Fruit fly (Drosophila melanogaster): ENCODE measurements around the gene CG15317.

The CG15317 gene

DNA sequence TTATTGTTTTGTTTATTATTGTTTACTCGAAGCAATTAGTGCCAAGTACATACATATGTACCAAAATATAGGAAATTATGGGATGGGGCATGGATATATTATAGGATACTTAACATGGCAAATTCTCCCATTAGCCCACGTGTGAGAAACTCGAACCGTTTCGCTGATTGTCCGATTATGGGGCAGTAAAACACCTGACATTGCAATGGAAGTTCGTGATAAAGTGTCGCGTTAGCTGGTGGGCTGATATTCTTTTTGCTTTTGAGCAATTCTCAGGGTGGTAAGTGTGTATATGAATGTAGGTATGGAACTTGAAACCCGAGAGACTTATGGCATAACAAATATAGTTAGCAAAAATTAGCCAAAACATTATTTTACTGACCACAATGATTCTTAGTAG lies 21.7 kb upstream of the CG15317 start:
- TF ChIP-seq psq (optimal IDR thresholded peaks at IDR 0.05) (no peak), h (optimal IDR thresholded peaks at IDR 0.05) (no peak), Sin3A (optimal IDR thresholded peaks at IDR 0.05) (no peak), insv (optimal IDR thresholded peaks at IDR 0.05) (no peak), ttk (optimal IDR thresholded peaks at IDR 0.05) (no peak), Myc (optimal IDR thresholded peaks at IDR 0.05) (no peak)

DNA sequence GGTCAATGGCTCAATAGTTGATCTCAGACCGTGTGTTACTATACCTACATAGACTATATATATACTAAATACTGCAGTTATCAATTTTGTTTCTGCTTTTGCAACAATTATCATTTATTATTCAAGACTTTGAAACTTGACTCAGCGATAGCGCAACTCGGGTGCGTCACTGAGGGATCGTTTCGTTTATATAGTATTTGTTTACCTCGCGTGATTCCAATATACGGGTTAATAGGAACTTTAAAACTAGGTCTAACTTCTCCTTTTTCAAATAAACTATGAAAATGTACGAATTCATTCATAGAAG lies 20.9 kb upstream of the CG15317 start:
- TF ChIP-seq ttk (optimal IDR thresholded peaks at IDR 0.05) = no peak
- no peak for TF ChIP-seq Sin3A (optimal IDR thresholded peaks at IDR 0.05)
- TF ChIP-seq insv (optimal IDR thresholded peaks at IDR 0.05) = no peak
- no peak for TF ChIP-seq psq (optimal IDR thresholded peaks at IDR 0.05)
- no peak for TF ChIP-seq h (optimal IDR thresholded peaks at IDR 0.05)
- TF ChIP-seq Myc (optimal IDR thresholded peaks at IDR 0.05) = no peak

DNA sequence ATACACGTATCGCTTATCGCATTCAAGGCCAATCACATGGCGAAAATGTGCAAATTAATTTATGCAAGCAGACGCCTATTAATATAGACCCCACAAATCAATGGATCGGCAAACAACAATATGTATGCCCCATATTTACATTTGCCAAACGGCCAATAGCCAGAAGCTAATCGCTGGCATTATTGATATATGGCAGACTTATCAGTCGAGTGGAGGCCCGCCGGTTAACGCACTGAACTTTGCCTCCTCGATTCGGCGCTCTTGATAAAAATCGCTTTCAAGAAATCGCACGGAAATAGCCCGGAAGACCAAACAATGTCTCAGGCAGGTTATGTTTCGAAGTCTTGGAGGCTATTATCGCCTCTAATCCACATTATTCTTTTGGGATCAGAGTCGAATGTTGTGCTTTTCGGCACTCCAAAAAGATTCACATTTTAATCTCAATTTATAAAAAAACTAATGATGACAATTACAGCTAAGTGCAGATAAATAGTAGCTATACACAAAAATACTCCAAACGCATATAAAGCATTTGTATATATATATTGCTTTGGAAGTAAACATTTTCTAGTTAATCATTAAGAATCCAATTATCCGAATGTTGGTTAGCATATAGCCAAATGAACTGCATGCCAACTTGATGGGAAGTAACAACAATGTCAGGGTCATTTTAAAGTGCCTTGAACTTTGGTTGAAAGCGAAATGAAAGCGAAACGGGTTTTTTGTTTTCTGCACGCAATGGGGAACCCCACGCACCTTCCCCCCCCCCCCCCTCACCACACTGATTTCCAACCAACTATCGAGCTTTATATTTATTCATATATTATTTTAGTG lies 20.4 kb upstream of the CG15317 start:
- TF ChIP-seq ttk (optimal IDR thresholded peaks at IDR 0.05) (no peak), insv (optimal IDR thresholded peaks at IDR 0.05) (no peak), psq (optimal IDR thresholded peaks at IDR 0.05) (no peak), Sin3A (optimal IDR thresholded peaks at IDR 0.05) (no peak), Myc (optimal IDR thresholded peaks at IDR 0.05) (no peak), h (optimal IDR thresholded peaks at IDR 0.05) (no peak)

DNA sequence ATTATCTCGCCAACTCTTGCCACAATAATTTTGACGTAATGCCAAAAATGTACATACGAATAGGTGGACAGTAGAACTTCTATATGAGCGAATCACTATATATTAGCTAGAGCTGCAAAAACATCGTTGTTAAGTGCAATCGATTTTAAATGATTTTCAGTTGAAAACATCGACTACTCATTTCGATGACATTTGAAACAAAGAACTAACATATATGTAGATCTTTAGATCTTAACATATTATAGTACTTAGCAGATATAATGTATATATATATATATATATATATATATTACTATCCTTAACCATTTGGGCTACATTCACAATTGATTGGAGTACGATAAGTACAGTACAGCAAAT lies 19.8 kb upstream of the CG15317 start, which contains the start of gene CG42395:
Gene CG42395, minus strand, starts transcription at position 101 of the 357 bp plus-strand sequence.
- TF ChIP-seq psq (optimal IDR thresholded peaks at IDR 0.05) (no peak), ttk (optimal IDR thresholded peaks at IDR 0.05) (no peak), Sin3A (optimal IDR thresholded peaks at IDR 0.05) (no peak), h (optimal IDR thresholded peaks at IDR 0.05) (no peak), Myc (optimal IDR thresholded peaks at IDR 0.05) (no peak)

DNA sequence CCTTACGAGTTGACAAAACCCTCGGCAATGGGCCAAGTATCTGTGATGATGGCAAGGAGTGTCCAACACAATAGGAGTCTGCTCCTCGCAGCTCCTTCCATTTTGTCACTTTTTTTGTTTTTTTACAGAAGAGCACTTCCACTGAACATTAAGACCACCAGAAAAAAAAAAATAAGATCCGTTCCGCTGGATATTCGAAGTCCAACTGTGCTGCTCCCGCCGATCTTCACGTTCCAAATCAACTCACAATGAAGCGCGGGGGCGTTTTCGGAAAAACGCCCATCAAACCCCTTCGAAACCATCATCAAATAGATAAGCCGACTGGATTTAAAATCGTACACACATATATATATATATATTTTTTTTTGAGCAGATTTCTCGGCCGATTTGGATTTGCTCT lies 14.9 kb upstream of the CG15317 start, which contains the start of gene Cubn:
Gene Cubn, minus strand, starts transcription at position 101 of the 400 bp plus-strand sequence.
- no peak for TF ChIP-seq h (optimal IDR thresholded peaks at IDR 0.05)
- no peak for TF ChIP-seq ttk (optimal IDR thresholded peaks at IDR 0.05)
- TF ChIP-seq psq (optimal IDR thresholded peaks at IDR 0.05) = no peak
- no peak for TF ChIP-seq Myc (optimal IDR thresholded peaks at IDR 0.05)
- no peak for TF ChIP-seq insv (optimal IDR thresholded peaks at IDR 0.05)

DNA sequence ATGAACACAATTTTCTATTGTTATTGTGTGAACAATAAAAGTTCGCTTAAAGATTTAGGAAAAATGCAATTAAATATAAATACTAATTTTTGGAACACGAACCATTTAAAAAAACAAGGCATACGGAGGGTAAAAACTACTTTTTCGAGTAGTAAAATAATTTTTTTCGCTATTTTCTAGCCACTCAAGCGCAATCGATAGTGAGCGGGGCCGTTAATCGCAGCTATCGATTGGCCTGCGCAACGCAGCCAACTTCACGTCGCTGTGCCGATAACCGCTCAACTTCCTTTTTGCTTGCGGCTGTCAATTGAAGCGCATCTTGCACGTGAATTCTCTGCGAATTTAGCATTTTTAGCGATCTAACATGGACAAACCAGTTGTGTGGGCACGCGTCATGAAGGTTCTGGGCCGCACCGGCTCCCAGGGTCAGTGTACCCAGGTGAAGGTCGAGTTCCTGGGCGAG lies 2.0 kb downstream of the CG15317 start, which contains the start of gene RpS28b:
Gene RpS28b, plus strand, starts transcription at position 278 of the 463 bp plus-strand sequence.
- TF ChIP-seq Myc (optimal IDR thresholded peaks at IDR 0.05) (no peak), h (optimal IDR thresholded peaks at IDR 0.05) (no peak), ttk (optimal IDR thresholded peaks at IDR 0.05) (no peak), Sin3A (optimal IDR thresholded peaks at IDR 0.05) (no peak), insv (optimal IDR thresholded peaks at IDR 0.05) (no peak), psq (optimal IDR thresholded peaks at IDR 0.05) (no peak)

DNA sequence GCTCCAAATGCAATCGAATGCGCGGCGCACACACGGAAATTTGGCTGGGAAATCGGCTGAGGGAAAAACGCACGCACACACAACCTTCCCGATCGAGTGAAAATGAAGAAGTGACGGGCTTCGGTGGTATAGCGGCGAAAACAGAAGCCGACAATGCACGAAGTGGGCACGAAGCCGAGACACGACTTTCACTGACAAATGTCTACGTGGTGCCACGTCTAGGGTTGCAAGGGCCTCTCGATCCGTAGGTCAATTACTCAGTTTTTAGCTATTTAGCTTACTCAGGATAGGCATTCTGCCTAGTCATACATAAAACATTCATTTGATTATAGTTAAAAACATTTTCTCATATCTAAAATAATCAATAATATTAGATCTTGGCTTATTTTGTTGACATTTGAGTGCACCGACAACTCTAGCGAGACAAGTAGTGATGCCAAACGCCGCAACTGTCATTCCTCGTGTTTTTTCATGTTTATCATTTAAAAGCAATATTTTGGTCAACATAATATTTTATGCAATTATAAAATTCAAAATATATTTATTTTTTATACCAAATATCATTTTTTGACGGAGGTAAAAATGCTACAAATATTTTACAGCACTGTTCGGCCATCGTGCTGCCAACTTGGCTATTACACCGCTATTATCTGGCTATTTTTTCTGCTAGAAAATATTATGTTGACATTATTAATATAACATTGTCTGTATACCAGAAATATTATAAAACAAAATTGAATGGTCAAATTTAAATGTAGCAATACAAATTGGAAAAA lies 2.6 kb downstream of the CG15317 start:
- TF ChIP-seq h (optimal IDR thresholded peaks at IDR 0.05) (no peak), Myc (optimal IDR thresholded peaks at IDR 0.05) (no peak)

DNA sequence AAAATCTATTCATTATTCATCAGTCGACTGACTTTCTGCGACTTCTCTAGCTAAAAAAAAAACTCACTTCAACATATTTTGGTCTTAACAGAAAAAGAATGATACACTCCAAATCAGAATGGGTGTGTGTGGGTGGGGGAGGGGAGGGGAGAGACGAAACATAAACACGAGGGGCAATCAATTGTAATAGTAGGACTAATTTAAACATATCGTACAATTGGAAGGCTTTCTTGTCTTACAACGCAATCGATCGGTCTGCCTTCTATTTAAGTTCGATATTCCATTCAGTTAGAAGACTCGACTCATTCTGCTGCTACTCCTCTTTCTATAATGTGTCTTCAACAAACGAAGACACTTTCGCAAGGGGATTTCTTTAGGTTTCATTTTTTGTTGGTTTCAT lies 5.2 kb downstream of the CG15317 start:
- no peak for TF ChIP-seq insv (optimal IDR thresholded peaks at IDR 0.05)
- no peak for TF ChIP-seq Myc (optimal IDR thresholded peaks at IDR 0.05)
- TF ChIP-seq Sin3A (optimal IDR thresholded peaks at IDR 0.05) = no peak
- no peak for TF ChIP-seq ttk (optimal IDR thresholded peaks at IDR 0.05)
- no peak for TF ChIP-seq psq (optimal IDR thresholded peaks at IDR 0.05)

DNA sequence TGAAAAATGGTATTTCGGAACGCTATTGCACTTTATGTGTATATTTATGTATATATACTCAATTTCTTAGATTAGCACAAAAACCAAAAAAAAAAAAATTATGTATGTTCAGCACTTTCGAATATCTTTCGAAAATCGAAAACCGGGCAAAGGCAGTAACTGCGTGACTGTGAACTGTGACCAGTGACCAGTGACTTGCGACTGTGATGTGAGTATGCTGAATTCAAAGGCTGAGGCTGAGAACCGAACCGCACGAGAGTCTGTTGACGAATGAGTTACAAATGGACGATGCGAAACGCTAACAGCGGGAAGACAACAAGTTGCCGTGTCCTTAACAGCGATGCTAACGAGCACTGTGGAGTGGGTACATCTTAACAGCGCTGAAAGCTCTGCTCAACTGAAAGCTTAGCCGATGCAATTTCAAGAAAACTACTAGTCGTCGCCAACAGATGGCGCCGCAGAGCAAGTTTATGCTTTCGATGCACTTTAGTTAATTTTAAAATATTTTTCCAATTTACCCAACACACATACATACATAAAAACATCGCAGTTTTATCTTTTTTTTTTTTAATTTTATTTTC lies 5.7 kb downstream of the CG15317 start, which contains the start of gene CG32700:
Gene CG32700, minus strand, starts transcription at position 274 of the 581 bp plus-strand sequence.
- TF ChIP-seq psq (optimal IDR thresholded peaks at IDR 0.05) = no peak
- no peak for TF ChIP-seq h (optimal IDR thresholded peaks at IDR 0.05)
- no peak for TF ChIP-seq ttk (optimal IDR thresholded peaks at IDR 0.05)
- no peak for TF ChIP-seq Sin3A (optimal IDR thresholded peaks at IDR 0.05)
- TF ChIP-seq insv (optimal IDR thresholded peaks at IDR 0.05) = no peak
- no peak for TF ChIP-seq Myc (optimal IDR thresholded peaks at IDR 0.05)

DNA sequence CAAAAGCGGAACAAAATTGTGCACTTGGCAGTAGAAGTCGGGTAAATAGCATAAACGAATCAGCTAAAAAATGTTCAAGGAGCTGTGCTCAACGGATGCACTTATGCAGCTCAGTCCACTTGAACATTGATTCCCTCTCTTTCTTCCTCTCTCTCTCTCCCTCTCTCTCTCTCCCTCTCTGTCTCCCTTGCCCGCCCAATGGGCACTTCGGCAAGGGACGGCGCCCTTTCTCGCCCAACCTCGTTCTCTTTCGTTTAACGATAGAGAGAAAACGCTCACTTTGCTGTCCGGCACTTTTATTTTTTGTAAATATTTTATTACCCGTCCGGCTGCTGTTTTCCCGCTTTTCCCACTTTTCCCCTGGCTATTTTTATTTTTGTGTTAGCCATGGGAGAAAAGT lies 11.9 kb downstream of the CG15317 start:
- TF ChIP-seq h (optimal IDR thresholded peaks at IDR 0.05) (no peak), psq (optimal IDR thresholded peaks at IDR 0.05) (no peak), Sin3A (optimal IDR thresholded peaks at IDR 0.05) (no peak), ttk (optimal IDR thresholded peaks at IDR 0.05) (no peak), insv (optimal IDR thresholded peaks at IDR 0.05) (no peak), Myc (optimal IDR thresholded peaks at IDR 0.05) (no peak)

DNA sequence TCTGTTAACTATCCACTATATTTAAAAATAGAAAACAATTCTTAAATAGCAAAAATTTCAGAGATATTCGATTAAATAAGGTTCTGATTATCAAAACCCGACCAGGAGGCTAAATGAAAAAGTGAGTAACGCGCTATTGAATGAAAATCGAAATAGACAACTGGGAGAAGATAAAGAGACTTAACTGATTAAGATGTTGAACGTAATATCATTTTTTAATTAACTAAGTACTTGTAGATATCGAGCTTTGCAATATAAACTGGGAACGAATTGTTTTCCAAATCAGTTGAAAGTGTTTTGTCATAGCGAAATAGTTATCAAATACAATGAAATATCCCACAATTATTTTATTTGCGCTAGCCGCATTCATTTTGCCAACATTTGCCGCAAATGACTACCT lies 22.8 kb downstream of the CG15317 start, which contains the start of gene CG34026:
Gene CG34026, plus strand, starts transcription at position 301 of the 400 bp plus-strand sequence.
- no peak for TF ChIP-seq psq (optimal IDR thresholded peaks at IDR 0.05)
- no peak for TF ChIP-seq Myc (optimal IDR thresholded peaks at IDR 0.05)
- no peak for TF ChIP-seq h (optimal IDR thresholded peaks at IDR 0.05)
- no peak for TF ChIP-seq Sin3A (optimal IDR thresholded peaks at IDR 0.05)
- TF ChIP-seq insv (optimal IDR thresholded peaks at IDR 0.05) = no peak
- no peak for TF ChIP-seq ttk (optimal IDR thresholded peaks at IDR 0.05)

DNA sequence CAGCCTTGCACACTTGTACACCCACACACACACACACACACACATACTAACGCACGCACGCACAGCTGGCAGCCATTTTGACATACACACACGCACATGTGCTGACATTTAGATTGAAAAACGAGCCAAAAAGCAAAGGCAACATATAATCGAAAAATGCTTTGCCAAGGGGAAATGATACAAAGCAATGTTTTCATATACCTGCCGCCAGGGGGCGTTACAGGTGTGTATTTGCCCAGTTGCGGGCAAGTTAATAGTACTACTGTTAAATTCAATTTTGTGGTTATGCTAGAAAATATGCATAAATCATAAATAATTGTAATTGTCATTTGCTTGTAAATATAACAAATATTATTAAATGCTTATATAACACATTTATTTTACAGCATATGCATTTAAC lies 23.9 kb downstream of the CG15317 start:
- TF ChIP-seq Sin3A (optimal IDR thresholded peaks at IDR 0.05) (no peak), ttk (optimal IDR thresholded peaks at IDR 0.05) (no peak), h (optimal IDR thresholded peaks at IDR 0.05) (no peak), psq (optimal IDR thresholded peaks at IDR 0.05) (no peak), Myc (optimal IDR thresholded peaks at IDR 0.05) (no peak), insv (optimal IDR thresholded peaks at IDR 0.05) (no peak)

All from Kc167 (cell line).